Worm (Caenorhabditis elegans): ENCODE results near the gene sru-25.

ce11 chrV:622902-623301, 51.2 kb downstream of the sru-25 start, which contains the start of gene F48G7.5:
- TF ChIP-seq hlh-15 (tag; optimal IDR thresholded peaks at IDR 0.05) (no peak), unc-55 (GFP tag; optimal IDR thresholded peaks at IDR 0.05) (no peak), ceh-48 (tag; optimal IDR thresholded peaks at IDR 0.05) (no peak), hlh-30 (tag; optimal IDR thresholded peaks at IDR 0.05; ENCODE audit: insufficient read depth) (no peak), sox-2 (GFP tag; IDR thresholded peaks at IDR 0.05) (no peak), odd-2 (tag; optimal IDR thresholded peaks at IDR 0.05) (no peak)

Data from whole organism, late embryonic.